Worm (Caenorhabditis elegans) whole organism, L2 larva: Measurements from ENCODE around the gene ZK632.10.

Experiments used
- C34F6.9 ChIP-seq: fragments of 150-350 bp; optimal IDR thresholded peaks from 2 replicates; lab custom pipeline; 2014; ENCODE audit warnings: missing biosample characterization, missing genetic modification characterization
- F13H6.1 ChIP-seq: sonication (generic microtip); optimal IDR thresholded peaks from 2 replicates; lab custom pipeline; 2016; ENCODE audit warnings: missing genetic modification characterization, missing compliant biosample characterization
- R02D3.7 ChIP-seq: fragments of 150-350 bp; optimal IDR thresholded peaks from 2 replicates; lab custom pipeline; 2014; ENCODE audit warnings: missing biosample characterization, missing genetic modification characterization
- ZK546.5 ChIP-seq: sonication (generic microtip); optimal IDR thresholded peaks from 2 replicates; lab custom pipeline; 2017; ENCODE audit warnings: missing biosample characterization, missing genetic modification characterization
- alr-1 ChIP-seq: fragments of 150-350 bp; optimal IDR thresholded peaks from 2 replicates; lab custom pipeline; 2014; ENCODE audit warnings: missing biosample characterization, missing genetic modification characterization
- aly-2 ChIP-seq: fragments of 150-350 bp; optimal IDR thresholded peaks from 2 replicates; lab custom pipeline; 2014; ENCODE audit warnings: missing biosample characterization, missing genetic modification characterization
- blmp-1 ChIP-seq: sonication (generic microtip); optimal IDR thresholded peaks from 2 replicates; lab custom pipeline; 2017; ENCODE audit warnings: missing genetic modification characterization, mild to moderate bottlenecking, missing compliant biosample characterization, antibody characterized with exemption, moderate library complexity; ENCODE audit not compliant: insufficient read depth
- ceh-16 ChIP-seq: fragments of 150-350 bp; optimal IDR thresholded peaks from 2 replicates; lab custom pipeline; 2014; ENCODE audit warnings: missing biosample characterization, missing genetic modification characterization
- crh-2 ChIP-seq: sonication (generic microtip); optimal IDR thresholded peaks from 2 replicates; lab custom pipeline; 2017; ENCODE audit warnings: missing biosample characterization, missing genetic modification characterization
- elt-3 ChIP-seq: sonication (generic microtip); optimal IDR thresholded peaks from 2 replicates; lab custom pipeline; 2017; ENCODE audit warnings: missing biosample characterization, missing genetic modification characterization
- fos-1 ChIP-seq: fragments of 150-350 bp; optimal IDR thresholded peaks from 2 replicates; lab custom pipeline; 2014; ENCODE audit warnings: missing biosample characterization, missing genetic modification characterization
- lin-11 ChIP-seq: fragments of 150-350 bp; sonication (generic microtip); optimal IDR thresholded peaks from 2 replicates; lab custom pipeline; 2014; ENCODE audit warnings: missing biosample characterization, missing genetic modification characterization, inconsistent platforms, mixed read lengths
- lin-39 ChIP-seq: fragments of 150-350 bp; optimal IDR thresholded peaks from 2 replicates; lab custom pipeline; 2014; ENCODE audit warnings: missing biosample characterization, missing genetic modification reagents, missing genetic modification characterization
- lsy-2 ChIP-seq, 2 experiments: fragments of 150-350 bp in 1 of 2; sonication (generic microtip) in 1 of 2; optimal IDR thresholded peaks; 2 replicates each; lab custom pipeline; 2014 to 2017; ENCODE audit warnings: missing biosample characterization in 2 of 2, missing genetic modification characterization in 2 of 2
- mab-5 ChIP-seq: fragments of 150-350 bp; optimal IDR thresholded peaks from 2 replicates; lab custom pipeline; 2014; ENCODE audit warnings: missing biosample characterization, missing genetic modification characterization
- mbf-1 ChIP-seq: sonication (generic microtip); optimal IDR thresholded peaks from 2 replicates; lab custom pipeline; 2017; ENCODE audit warnings: missing biosample characterization, missing genetic modification characterization
- mdl-1 ChIP-seq, 2 experiments: fragments of 150-350 bp in 1 of 2; sonication (generic microtip) in 1 of 2; optimal IDR thresholded peaks; 2 replicates each; lab custom pipeline; 2017; ENCODE audit warnings: missing biosample characterization in 2 of 2, missing genetic modification characterization in 2 of 2
- nhr-10 ChIP-seq: sonication (generic microtip); optimal IDR thresholded peaks from 2 replicates; lab custom pipeline; 2017; ENCODE audit warnings: missing biosample characterization, missing genetic modification characterization
- nhr-11 ChIP-seq: fragments of 150-350 bp; optimal IDR thresholded peaks from 2 replicates; lab custom pipeline; 2014; ENCODE audit warnings: missing biosample characterization, missing genetic modification characterization
- nhr-12 ChIP-seq: fragments of 150-350 bp; optimal IDR thresholded peaks from 2 replicates; lab custom pipeline; 2014; ENCODE audit warnings: missing biosample characterization, missing genetic modification characterization
- nhr-129 ChIP-seq: fragments of 150-350 bp; optimal IDR thresholded peaks from 2 replicates; lab custom pipeline; 2014; ENCODE audit warnings: missing biosample characterization, missing genetic modification characterization
- nhr-21 ChIP-seq: fragments of 150-350 bp; optimal IDR thresholded peaks from 2 replicates; lab custom pipeline; 2014; ENCODE audit warnings: missing biosample characterization, missing genetic modification characterization
- nhr-23 ChIP-seq: fragments of 150-350 bp; optimal IDR thresholded peaks from 2 replicates; lab custom pipeline; 2014; ENCODE audit warnings: missing biosample characterization, missing genetic modification reagents, missing genetic modification characterization
- nhr-237 ChIP-seq: fragments of 150-350 bp; optimal IDR thresholded peaks from 2 replicates; lab custom pipeline; 2014; ENCODE audit warnings: missing biosample characterization, missing genetic modification characterization
- nhr-25 ChIP-seq: fragments of 150-350 bp; sonication (generic microtip); optimal IDR thresholded peaks from 3 replicates; lab custom pipeline; 2014; ENCODE audit warnings: missing biosample characterization, missing genetic modification characterization
- nhr-6 ChIP-seq: fragments of 150-350 bp; optimal IDR thresholded peaks from 2 replicates; lab custom pipeline; 2014; ENCODE audit warnings: missing biosample characterization, missing genetic modification characterization
- nhr-77 ChIP-seq: fragments of 150-350 bp; optimal IDR thresholded peaks from 2 replicates; lab custom pipeline; 2014; ENCODE audit warnings: missing biosample characterization, missing genetic modification characterization
- sem-4 ChIP-seq: fragments of 150-350 bp; optimal IDR thresholded peaks from 2 replicates; lab custom pipeline; 2014; ENCODE audit warnings: missing biosample characterization, missing genetic modification reagents, missing genetic modification characterization
- skn-1 ChIP-seq: sonication (generic microtip); optimal IDR thresholded peaks from 2 replicates; lab custom pipeline; 2017; ENCODE audit warnings: missing biosample characterization, missing genetic modification characterization
- sma-9 ChIP-seq, 2 experiments: fragments of 150-350 bp in 1 of 2; sonication (generic microtip) in 1 of 2; optimal IDR thresholded peaks; 2 replicates each; lab custom pipeline; 2014 to 2016; ENCODE audit warnings: missing genetic modification characterization in 2 of 2, mild to moderate bottlenecking in 1 of 2, missing biosample characterization in 1 of 2, missing compliant biosample characterization in 1 of 2, missing genetic modification reagents in 1 of 2, moderate library complexity in 1 of 2
- snpc-4 ChIP-seq: fragments of 150-350 bp; optimal IDR thresholded peaks from 2 replicates; lab custom pipeline; 2014; ENCODE audit warnings: missing biosample characterization, missing genetic modification characterization
- unc-39 ChIP-seq: fragments of 150-350 bp; optimal IDR thresholded peaks from 2 replicates; lab custom pipeline; 2014; ENCODE audit warnings: missing biosample characterization, missing genetic modification characterization
- unc-55 ChIP-seq: fragments of 150-350 bp; sonication (generic microtip); optimal IDR thresholded peaks from 3 replicates; lab custom pipeline; 2014; ENCODE audit warnings: missing biosample characterization, missing genetic modification reagents, missing genetic modification characterization
- unc-62 ChIP-seq: fragments of 150-350 bp; optimal IDR thresholded peaks from 2 replicates; lab custom pipeline; 2014; ENCODE audit warnings: missing biosample characterization, missing genetic modification reagents, missing genetic modification characterization
- ztf-1 ChIP-seq: fragments of 200-800 bp; sonication (Bioruptor generic); conservative IDR thresholded peaks from 2 replicates; pipeline ENCODE4 v1.3.6; 2022; ENCODE audit warnings: missing genetic modification characterization, missing compliant biosample characterization
- ztf-11 ChIP-seq: sonication (generic microtip); optimal IDR thresholded peaks from 2 replicates; lab custom pipeline; 2017; ENCODE audit warnings: missing biosample characterization, missing genetic modification characterization
- ztf-4 ChIP-seq: fragments of 150-350 bp; optimal IDR thresholded peaks from 2 replicates; lab custom pipeline; 2014; ENCODE audit warnings: missing biosample characterization, missing genetic modification characterization

The ZK632.10 gene

DNA sequence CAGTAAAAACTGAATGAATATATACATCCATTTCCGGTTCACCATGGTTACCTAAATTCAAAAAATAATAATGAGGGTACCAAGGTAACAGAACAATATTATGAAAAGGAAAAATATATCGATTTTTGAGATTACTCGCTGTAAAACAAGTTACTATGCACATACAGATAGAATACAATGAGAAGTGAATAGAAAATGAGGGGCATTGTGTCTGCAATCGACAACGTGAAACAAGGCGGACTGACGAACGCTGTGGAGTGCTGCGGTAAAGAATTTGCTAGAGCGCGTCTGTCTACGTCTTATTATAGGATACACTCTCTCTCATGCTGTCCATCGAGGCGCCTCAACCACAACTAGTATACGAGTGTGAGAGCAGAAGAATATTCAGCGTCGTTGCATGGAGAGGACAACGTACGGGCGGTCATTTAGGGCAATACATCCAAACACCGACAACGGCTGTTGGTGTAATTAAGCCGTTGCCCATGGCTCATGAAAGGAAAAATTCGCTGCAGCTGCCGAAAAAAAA, 10.4 kb downstream of the ZK632.10 start, which contains the start of gene cnx-1 (continued):
- TF ChIP-seq sma-9 (GFP tag; optimal IDR thresholded peaks at IDR 0.05; lab: Kevin White, UChicago) (no peak), sma-9 (tag; optimal IDR thresholded peaks at IDR 0.05; lab: Kevin White, UChicago) (no peak), aly-2 (tag; lab: Kevin White, UChicago) (no peak), ztf-1 (GFP tag; lab: Robert Waterston, UW) (no peak), nhr-129 (peak; percentile 52), lin-39 (no peak)
- TF ChIP-seq, all 48 proteins: peak for 9

DNA sequence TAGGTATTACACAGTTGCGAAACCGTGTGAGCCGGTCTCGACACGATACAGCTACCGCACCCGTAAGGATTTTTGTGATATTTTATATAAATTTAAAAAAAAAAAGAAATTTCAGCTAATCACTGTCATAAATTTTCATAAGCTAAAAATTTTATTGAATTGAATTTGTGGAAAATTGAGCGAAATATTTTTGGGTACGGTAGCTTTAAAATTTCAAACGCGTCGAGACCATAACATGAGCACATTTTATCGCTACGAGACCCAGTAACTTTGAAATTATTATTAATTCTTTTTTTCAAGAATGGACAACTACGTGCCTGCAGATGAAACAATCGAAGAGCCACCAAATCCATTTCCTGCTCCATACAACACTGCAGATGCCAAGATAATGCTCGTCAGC, 14.4 kb downstream of the ZK632.10 start, which contains the start of gene ZK632.14:
Gene ZK632.14, plus strand, starts transcription at position 301 of the 400 bp plus-strand sequence.
- TF ChIP-seq mdl-1 (tag; optimal IDR thresholded peaks at IDR 0.05; lab: Kevin White, UChicago), result no peak
- TF ChIP-seq R02D3.7 (tag; lab: Kevin White, UChicago), result no peak
- TF ChIP-seq ZK546.5 (tag; lab: Kevin White, UChicago), result no peak
- no peak for TF ChIP-seq aly-2 (tag; lab: Kevin White, UChicago)
- TF ChIP-seq nhr-10 (tag; lab: Kevin White, UChicago), result no peak
- no peak for TF ChIP-seq nhr-11 (tag; lab: Kevin White, UChicago)
- no peak for TF ChIP-seq lin-39
- no peak for TF ChIP-seq snpc-4 (tag; lab: Kevin White, UChicago)
- no peak for TF ChIP-seq ztf-11
- TF ChIP-seq ceh-16 (tag; lab: Kevin White, UChicago), result no peak

DNA sequence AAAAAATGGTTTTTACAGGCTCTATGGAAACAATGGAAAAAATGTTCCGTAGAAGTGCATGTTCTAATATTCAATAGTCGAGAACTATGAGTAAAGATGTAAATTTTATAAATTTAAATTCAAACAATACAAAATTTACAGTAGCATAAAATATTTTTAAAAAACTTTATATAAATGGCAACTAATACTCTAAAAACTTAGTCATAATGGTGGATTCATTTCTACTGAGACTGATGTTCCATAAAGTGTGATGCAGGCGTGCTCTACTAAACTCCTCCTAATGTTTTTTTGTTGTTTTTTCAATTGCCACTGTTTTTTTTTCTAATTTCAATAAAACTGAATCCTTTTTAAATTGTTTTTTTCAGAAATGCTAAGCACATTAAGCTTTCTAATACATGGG, 19.3 kb downstream of the ZK632.10 start, which contains the start of gene gtap-2:
Gene gtap-2, plus strand, starts transcription at position 366 of the 400 bp plus-strand sequence.
- no peak for TF ChIP-seq nhr-10 (tag; lab: Kevin White, UChicago)
- TF ChIP-seq nhr-21 (tag; lab: Kevin White, UChicago), result no peak
- no peak for TF ChIP-seq skn-1 (tag; lab: Kevin White, UChicago)
- no peak for TF ChIP-seq nhr-12 (tag; lab: Kevin White, UChicago)
- TF ChIP-seq ceh-16 (tag; lab: Kevin White, UChicago), result no peak
- TF ChIP-seq nhr-11 (tag; lab: Kevin White, UChicago), result no peak
- TF ChIP-seq nhr-25, result no peak
- no peak for TF ChIP-seq nhr-6 (tag; lab: Kevin White, UChicago)
- TF ChIP-seq R02D3.7 (tag; lab: Kevin White, UChicago), result no peak
- no peak for TF ChIP-seq unc-62 (GFP tag; lab: Kevin White, UChicago)
- TF ChIP-seq mbf-1 (tag; lab: Kevin White, UChicago), result no peak
- TF ChIP-seq blmp-1 (tag; lab: Kevin White, UChicago), result no peak
- no peak for TF ChIP-seq fos-1 (tag; lab: Kevin White, UChicago)
- no peak for TF ChIP-seq elt-3
- no peak for TF ChIP-seq crh-2 (tag; lab: Kevin White, UChicago)
- no peak for TF ChIP-seq nhr-129
- TF ChIP-seq unc-55 (GFP tag; lab: Kevin White, UChicago), result peak; percentile 64
- no peak for TF ChIP-seq aly-2 (tag; lab: Kevin White, UChicago)
- TF ChIP-seq lin-11, result no peak
- TF ChIP-seq snpc-4 (tag; lab: Kevin White, UChicago), result no peak
- no peak for TF ChIP-seq nhr-23 (tag; lab: Kevin White, UChicago)
- no peak for TF ChIP-seq nhr-77 (tag; lab: Kevin White, UChicago)
- peak; percentile 69 for TF ChIP-seq C34F6.9 (tag; lab: Kevin White, UChicago)
- TF ChIP-seq ztf-4 (tag; lab: Kevin White, UChicago), result no peak
- TF ChIP-seq sma-9 (GFP tag; optimal IDR thresholded peaks at IDR 0.05; lab: Kevin White, UChicago), result peak; percentile 15
- no peak for TF ChIP-seq sma-9 (tag; optimal IDR thresholded peaks at IDR 0.05; lab: Kevin White, UChicago)
- TF ChIP-seq unc-39, result no peak
- no peak for TF ChIP-seq nhr-237 (tag; lab: Kevin White, UChicago)
- no peak for TF ChIP-seq mab-5 (tag; lab: Kevin White, UChicago)
- no peak for TF ChIP-seq lin-39
- TF ChIP-seq alr-1 (tag; lab: Kevin White, UChicago), result no peak
- TF ChIP-seq ZK546.5 (tag; lab: Kevin White, UChicago), result no peak
- peak in 1 of 2 experiments; percentile 65 for TF ChIP-seq lsy-2 (tag; optimal IDR thresholded peaks at IDR 0.05; lab: Kevin White, UChicago)
- no peak for TF ChIP-seq ztf-1 (GFP tag; lab: Robert Waterston, UW)
- no peak for TF ChIP-seq sem-4 (tag; lab: Kevin White, UChicago)
- TF ChIP-seq F13H6.1, result no peak
